Worm (Caenorhabditis elegans): Measurements from ENCODE around the gene R02D5.24.

- TF ChIP-seq unc-62 (GFP tag; optimal IDR thresholded peaks at IDR 0.05) (no peak), nhr-25 (tag; optimal IDR thresholded peaks at IDR 0.05) (no peak), aly-2 (tag; optimal IDR thresholded peaks at IDR 0.05) (no peak), zag-1 (tag; optimal IDR thresholded peaks at IDR 0.05) (no peak), skn-1 (tag; optimal IDR thresholded peaks at IDR 0.05) (no peak), ceh-28 (tag; optimal IDR thresholded peaks at IDR 0.05) (no peak), ztf-4 (tag; optimal IDR thresholded peaks at IDR 0.05) (no peak), lin-39 (tag; optimal IDR thresholded peaks at IDR 0.05) (no peak), fkh-10 (GFP tag; optimal IDR thresholded peaks at IDR 0.05) (no peak), elt-3 (tag; optimal IDR thresholded peaks at IDR 0.05) (no peak)
Observed at ce11 chrV:14456626-14457025, 44.5 kb upstream of the R02D5.24 start, which contains the start of gene bmk-1.
